Worm (Caenorhabditis elegans) whole organism, midembryonic: ENCODE measurements around the gene cdc-25.3.

Experiments used
- T22C8.4 ChIP-seq: fragments of 200-800 bp; sonication (Bioruptor generic); IDR thresholded peaks from 2 replicates; pipeline ENCODE4 v1.3.6; 2022; ENCODE audit warnings: missing genetic modification characterization, missing compliant biosample characterization
- cog-1 ChIP-seq: sonication (generic microtip); optimal IDR thresholded peaks from 2 replicates; lab custom pipeline; 2016; ENCODE audit warnings: missing genetic modification characterization, missing compliant biosample characterization
- flt-1 ChIP-seq: fragments of 200-800 bp; sonication (Bioruptor generic); IDR thresholded peaks from 2 replicates; pipeline ENCODE4 v1.3.6; 2022; ENCODE audit warnings: missing genetic modification characterization, missing compliant biosample characterization
- klf-2 ChIP-seq: fragments of 200-800 bp; sonication (Bioruptor generic); conservative IDR thresholded peaks from 2 replicates; pipeline ENCODE4 v1.3.6; 2022; ENCODE audit warnings: missing genetic modification reagents, missing genetic modification characterization, missing compliant biosample characterization
- med-1 ChIP-seq: sonication (generic microtip); optimal IDR thresholded peaks from 2 replicates; lab custom pipeline; 2017; ENCODE audit warnings: missing genetic modification characterization, mild to moderate bottlenecking, missing compliant biosample characterization, antibody characterized with exemption, missing genetic modification reagents; ENCODE audit not compliant: insufficient read depth
- ref-1 ChIP-seq: fragments of 200-800 bp; sonication (Bioruptor generic); conservative IDR thresholded peaks from 2 replicates; pipeline ENCODE4 v1.3.6; 2022; ENCODE audit warnings: missing genetic modification reagents, missing genetic modification characterization, missing compliant biosample characterization
- tab-1 ChIP-seq: fragments of 200-800 bp; sonication (Bioruptor generic); IDR thresholded peaks from 2 replicates; pipeline ENCODE4 v1.3.6; 2022; ENCODE audit warnings: missing genetic modification characterization, missing compliant biosample characterization
- ztf-23 ChIP-seq: fragments of 200-800 bp; sonication (Bioruptor generic); IDR thresholded peaks from 2 replicates; pipeline ENCODE4 v1.3.6; 2022; ENCODE audit warnings: missing genetic modification reagents, missing genetic modification characterization, missing compliant biosample characterization
- ztf-29 ChIP-seq: fragments of 200-800 bp; sonication (Bioruptor generic); IDR thresholded peaks from 2 replicates; pipeline ENCODE4 v1.3.6; 2022; ENCODE audit warnings: missing genetic modification reagents, missing genetic modification characterization, missing compliant biosample characterization

DNA sequence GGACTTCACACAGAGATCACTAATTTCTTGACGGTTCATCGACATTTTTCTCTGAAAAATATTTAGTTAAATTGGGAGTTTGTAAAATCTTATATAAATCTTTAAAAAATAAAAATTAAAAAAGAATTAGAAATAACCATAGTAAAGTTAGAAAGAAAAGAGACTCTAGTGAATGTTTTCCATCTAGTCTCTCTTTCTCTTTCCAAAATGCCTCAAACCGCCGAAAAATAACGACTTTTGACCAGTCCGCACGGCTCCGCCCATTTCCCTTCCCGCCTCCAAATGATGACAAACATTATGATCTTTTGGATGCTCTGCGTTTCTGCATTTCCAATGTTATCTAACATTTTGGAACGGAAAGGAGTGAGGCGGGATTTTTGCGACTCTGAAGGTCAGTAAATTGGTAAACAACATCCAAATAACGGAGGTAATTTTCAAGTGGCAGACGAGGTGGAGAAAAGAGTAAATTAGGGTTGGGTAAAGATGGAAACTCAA lies 5.6 kb upstream of the cdc-25.3 start, which contains the start of gene glb-1:
- TF ChIP-seq flt-1 (GFP tag; lab: Robert Waterston, UW) (no peak), ztf-23 (GFP tag; lab: Robert Waterston, UW) (no peak), ref-1 (no peak), med-1 (GFP tag; lab: Kevin White, UChicago) (no peak), ztf-29 (GFP tag; lab: Robert Waterston, UW) (no peak), tab-1 (no peak), cog-1 (tag; lab: Kevin White, UChicago) (no peak), T22C8.4 (GFP tag; lab: Robert Waterston, UW) (no peak), klf-2 (GFP tag; lab: Robert Waterston, UW) (no peak)
